Worm (Caenorhabditis elegans) whole organism, early embryonic: Measurements from ENCODE around the gene zip-6.

Source experiments
- F13C5.2 ChIP-seq: sonication (generic microtip); optimal IDR thresholded peaks from 2 replicates; lab custom pipeline; 2017; ENCODE audit warnings: mild to moderate bottlenecking, missing genetic modification characterization, inconsistent platforms, missing compliant biosample characterization
- aly-1 ChIP-seq: sonication (generic microtip); optimal IDR thresholded peaks from 2 replicates; lab custom pipeline; 2016; ENCODE audit warnings: missing genetic modification characterization, missing compliant biosample characterization
- ama-1 ChIP-seq: fragments of 150-350 bp; optimal IDR thresholded peaks from 2 replicates; lab custom pipeline; 2014
- ceh-13 ChIP-seq: fragments of 200-800 bp; sonication (Bioruptor generic); optimal IDR thresholded peaks from 2 replicates; lab custom pipeline; 2018; ENCODE audit warnings: mild to moderate bottlenecking, missing genetic modification characterization, missing compliant biosample characterization
- ets-7 ChIP-seq: sonication (generic microtip); optimal IDR thresholded peaks from 2 replicates; lab custom pipeline; 2016; ENCODE audit warnings: missing genotype, missing genetic modification characterization, missing compliant biosample characterization
- pes-1 ChIP-seq: fragments of 200-800 bp; sonication (Bioruptor generic); IDR thresholded peaks from 2 replicates; pipeline ENCODE4 v1.3.6; 2022; ENCODE audit warnings: missing genetic modification reagents, missing genetic modification characterization, missing compliant biosample characterization
- scrt-1 ChIP-seq: fragments of 200-800 bp; sonication (Bioruptor generic); IDR thresholded peaks from 2 replicates; pipeline ENCODE4 v1.3.6; 2022; ENCODE audit warnings: missing genetic modification characterization, missing compliant biosample characterization
- tra-4 ChIP-seq: sonication (generic microtip); optimal IDR thresholded peaks from 2 replicates; lab custom pipeline; 2017; ENCODE audit warnings: missing genetic modification characterization, missing compliant biosample characterization

ce11 chrIV:11230069-11230468 lies 12.1 kb upstream of the zip-6 start, which contains the start of gene best-7:
- TF ChIP-seq scrt-1 (GFP tag; lab: Robert Waterston, UW) (no peak), ets-7 (no peak), ama-1 (lab: Kevin White, UChicago) (no peak), F13C5.2 (no peak), pes-1 (GFP tag; lab: Robert Waterston, UW) (no peak), ceh-13 (GFP tag; lab: Kevin White, UChicago) (no peak), tra-4 (no peak), aly-1 (no peak)
